Worm (Caenorhabditis elegans) whole organism, midembryonic: ENCODE measurements around the gene F19F10.3.

Experiments
- med-1 ChIP-seq: sonication (generic microtip); optimal IDR thresholded peaks from 2 replicates; lab custom pipeline; 2017; ENCODE audit warnings: missing genetic modification characterization, mild to moderate bottlenecking, missing compliant biosample characterization, antibody characterized with exemption, missing genetic modification reagents; ENCODE audit not compliant: insufficient read depth
- ref-1 ChIP-seq: fragments of 200-800 bp; sonication (Bioruptor generic); conservative IDR thresholded peaks from 2 replicates; pipeline ENCODE4 v1.3.6; 2022; ENCODE audit warnings: missing genetic modification reagents, missing genetic modification characterization, missing compliant biosample characterization

DNA sequence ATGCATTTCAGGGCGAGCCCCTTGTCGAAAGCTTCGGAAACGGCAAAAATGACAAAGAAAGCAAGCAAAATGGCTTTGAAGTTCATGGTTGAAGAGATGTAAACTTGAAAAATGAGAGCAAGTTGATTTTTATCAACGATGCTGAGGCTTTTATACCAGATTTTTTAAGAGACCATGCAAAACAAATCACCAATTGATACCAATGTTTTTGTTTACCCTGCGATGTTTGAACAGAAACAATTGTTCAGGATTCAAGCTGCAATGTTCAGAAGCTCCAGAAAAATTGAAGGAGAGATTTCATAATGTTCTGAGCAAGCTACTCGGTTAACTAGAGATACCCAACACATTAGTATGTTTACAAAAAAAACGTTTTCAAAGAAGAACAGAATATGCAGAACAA, 29.6 kb upstream of the F19F10.3 start, which contains the start of gene C54F6.15:
- TF ChIP-seq med-1 (GFP tag; lab: Kevin White, UChicago), result no peak
- TF ChIP-seq ref-1 (GFP tag; lab: Robert Waterston, UW), result no peak
